Worm (Caenorhabditis elegans) whole organism, late embryonic: Measurements from ENCODE around the gene D1044.1.

Experiments used
- C38D4.7 ChIP-seq: fragments of 200-800 bp; sonication (Bioruptor generic); optimal IDR thresholded peaks from 2 replicates; lab custom pipeline; 2018; ENCODE audit warnings: mild to moderate bottlenecking, missing genetic modification characterization, moderate library complexity, missing compliant biosample characterization
- F13H6.1 ChIP-seq: sonication (generic microtip); optimal IDR thresholded peaks from 2 replicates; lab custom pipeline; 2016; ENCODE audit warnings: missing genetic modification characterization, missing compliant biosample characterization
- K02D7.2 ChIP-seq: sonication (generic microtip); optimal IDR thresholded peaks from 2 replicates; lab custom pipeline; 2017; ENCODE audit warnings: mild to moderate bottlenecking, missing genetic modification characterization, missing compliant biosample characterization
- K09A11.1 ChIP-seq: sonication (generic microtip); optimal IDR thresholded peaks from 2 replicates; lab custom pipeline; 2017; ENCODE audit warnings: antibody characterized with exemption, mild to moderate bottlenecking, missing genetic modification characterization, missing compliant biosample characterization; ENCODE audit not compliant: insufficient read depth
- T23F11.4 ChIP-seq: fragments of 200-800 bp; sonication (Bioruptor generic); optimal IDR thresholded peaks from 2 replicates; lab custom pipeline; 2018; ENCODE audit warnings: mild to moderate bottlenecking, missing genetic modification characterization, missing compliant biosample characterization
- Y22D7AL.16 ChIP-seq: sonication (generic microtip); optimal IDR thresholded peaks from 2 replicates; lab custom pipeline; 2016; ENCODE audit warnings: missing genetic modification characterization, missing compliant biosample characterization
- ama-1 ChIP-seq: fragments of 150-350 bp; optimal IDR thresholded peaks from 2 replicates; lab custom pipeline; 2014
- ceh-14 ChIP-seq: sonication (generic microtip); optimal IDR thresholded peaks from 2 replicates; lab custom pipeline; 2016; ENCODE audit warnings: missing genotype, missing genetic modification characterization, missing compliant biosample characterization
- ceh-18 ChIP-seq: sonication (generic microtip); optimal IDR thresholded peaks from 2 replicates; lab custom pipeline; 2016; ENCODE audit warnings: missing genetic modification characterization, missing compliant biosample characterization
- ceh-2 ChIP-seq: sonication (generic microtip); optimal IDR thresholded peaks from 2 replicates; lab custom pipeline; 2016; ENCODE audit warnings: missing genotype, missing genetic modification characterization, missing compliant biosample characterization
- ceh-24 ChIP-seq: sonication (generic microtip); optimal IDR thresholded peaks from 2 replicates; lab custom pipeline; 2016; ENCODE audit warnings: mild to moderate bottlenecking, missing genetic modification characterization, missing compliant biosample characterization
- ceh-30 ChIP-seq: fragments of 150-350 bp; optimal IDR thresholded peaks from 2 replicates; lab custom pipeline; 2014; ENCODE audit warnings: missing biosample characterization, missing genetic modification characterization
- ceh-31 ChIP-seq: sonication (generic microtip); optimal IDR thresholded peaks from 2 replicates; lab custom pipeline; 2016; ENCODE audit warnings: missing genetic modification characterization, missing compliant biosample characterization
- ceh-34 ChIP-seq: sonication (generic microtip); optimal IDR thresholded peaks from 2 replicates; lab custom pipeline; 2016; ENCODE audit warnings: mild to moderate bottlenecking, missing genetic modification characterization, missing compliant biosample characterization
- ceh-48 ChIP-seq: sonication (generic microtip); optimal IDR thresholded peaks from 2 replicates; lab custom pipeline; 2016; ENCODE audit warnings: missing genetic modification characterization, inconsistent platforms, missing compliant biosample characterization
- che-1 ChIP-seq: sonication (generic microtip); optimal IDR thresholded peaks from 2 replicates; lab custom pipeline; 2016; ENCODE audit warnings: mild to moderate bottlenecking, missing genetic modification characterization, missing compliant biosample characterization
- elt-2 ChIP-seq: sonication (generic microtip); optimal IDR thresholded peaks from 2 replicates; lab custom pipeline; 2016; ENCODE audit warnings: missing genetic modification reagents, missing genetic modification characterization, missing compliant biosample characterization
- gmeb-2 ChIP-seq: sonication (generic microtip); optimal IDR thresholded peaks from 2 replicates; lab custom pipeline; 2016; ENCODE audit warnings: missing genetic modification characterization, inconsistent platforms, missing compliant biosample characterization
- hlh-15 ChIP-seq: sonication (generic microtip); optimal IDR thresholded peaks from 2 replicates; lab custom pipeline; 2016; ENCODE audit warnings: missing genetic modification characterization, missing compliant biosample characterization
- hlh-30 ChIP-seq: sonication (generic microtip); optimal IDR thresholded peaks from 2 replicates; lab custom pipeline; 2017; ENCODE audit warnings: antibody characterized with exemption, missing genetic modification characterization, missing compliant biosample characterization; ENCODE audit not compliant: insufficient read depth
- lim-6 ChIP-seq: sonication (generic microtip); optimal IDR thresholded peaks from 2 replicates; lab custom pipeline; 2016; ENCODE audit warnings: missing genetic modification characterization, missing compliant biosample characterization
- lin-11 ChIP-seq: fragments of 200-800 bp; sonication (Bioruptor generic); optimal IDR thresholded peaks from 2 replicates; lab custom pipeline; 2018; ENCODE audit warnings: mild to moderate bottlenecking, missing genetic modification characterization, missing compliant biosample characterization
- mec-3 ChIP-seq: sonication (generic microtip); optimal IDR thresholded peaks from 2 replicates; lab custom pipeline; 2016; ENCODE audit warnings: borderline replicate concordance, missing genetic modification characterization, missing compliant biosample characterization
- nhr-11 ChIP-seq: fragments of 150-350 bp; optimal IDR thresholded peaks from 2 replicates; lab custom pipeline; 2014; ENCODE audit warnings: missing biosample characterization, missing genetic modification characterization
- npax-4 ChIP-seq: sonication (generic microtip); optimal IDR thresholded peaks from 2 replicates; lab custom pipeline; 2016; ENCODE audit warnings: missing genetic modification characterization, missing compliant biosample characterization
- odd-2 ChIP-seq: sonication (generic microtip); optimal IDR thresholded peaks from 2 replicates; lab custom pipeline; 2017; ENCODE audit warnings: antibody characterized with exemption, mild to moderate bottlenecking, missing genetic modification characterization, missing compliant biosample characterization
- pha-2 ChIP-seq: sonication (generic microtip); optimal IDR thresholded peaks from 2 replicates; lab custom pipeline; 2017; ENCODE audit warnings: mild to moderate bottlenecking, missing genetic modification characterization, missing compliant biosample characterization
- pqm-1 ChIP-seq: sonication (generic microtip); optimal IDR thresholded peaks from 2 replicates; lab custom pipeline; 2016; ENCODE audit warnings: missing genetic modification characterization, missing compliant biosample characterization
- pros-1 ChIP-seq: fragments of 150-350 bp; optimal IDR thresholded peaks from 2 replicates; lab custom pipeline; 2014; ENCODE audit warnings: missing biosample characterization, missing genetic modification reagents, missing genetic modification characterization
- rnt-1 ChIP-seq: sonication (generic microtip); optimal IDR thresholded peaks from 2 replicates; lab custom pipeline; 2016; ENCODE audit warnings: missing genetic modification characterization, missing compliant biosample characterization
- sdc-2 ChIP-seq: sonication (generic microtip); optimal IDR thresholded peaks from 2 replicates; lab custom pipeline; 2016; ENCODE audit warnings: missing genotype, missing genetic modification characterization, missing compliant biosample characterization
- sox-2 ChIP-seq: fragments of 200-800 bp; sonication (Bioruptor generic); IDR thresholded peaks from 2 replicates; pipeline ENCODE4 v1.3.6; 2022; ENCODE audit warnings: missing genetic modification reagents, missing genetic modification characterization, missing compliant biosample characterization
- tbx-2 ChIP-seq: sonication (generic microtip); optimal IDR thresholded peaks from 2 replicates; lab custom pipeline; 2016; ENCODE audit warnings: missing genetic modification characterization, missing compliant biosample characterization
- tbx-7 ChIP-seq: sonication (generic microtip); optimal IDR thresholded peaks from 2 replicates; lab custom pipeline; 2016; ENCODE audit warnings: missing genotype, missing genetic modification characterization, missing compliant biosample characterization
- unc-55 ChIP-seq: sonication (generic microtip); optimal IDR thresholded peaks from 2 replicates; lab custom pipeline; 2017; ENCODE audit warnings: missing biosample characterization, missing genetic modification reagents, missing genetic modification characterization
- unc-86 ChIP-seq: sonication (generic microtip); optimal IDR thresholded peaks from 2 replicates; lab custom pipeline; 2016; ENCODE audit warnings: missing genetic modification characterization, missing compliant biosample characterization
- zip-5 ChIP-seq: sonication (generic microtip); optimal IDR thresholded peaks from 2 replicates; lab custom pipeline; 2016; ENCODE audit warnings: missing genetic modification characterization, missing compliant biosample characterization

Gene D1044.1

ce11 chrIII:5568265-5568664 lies 24.2 kb downstream of the D1044.1 start:
- TF ChIP-seq mec-3 (tag; lab: Kevin White, UChicago): no peak
- no peak for TF ChIP-seq tbx-2 (tag; lab: Kevin White, UChicago)
- no peak for TF ChIP-seq ama-1
- TF ChIP-seq gmeb-2: no peak
- no peak for TF ChIP-seq ceh-18
- no peak for TF ChIP-seq unc-55 (GFP tag; lab: Kevin White, UChicago)
- no peak for TF ChIP-seq elt-2 (tag; lab: Kevin White, UChicago)
- TF ChIP-seq Y22D7AL.16 (tag; lab: Kevin White, UChicago): no peak
- no peak for TF ChIP-seq unc-86 (tag; lab: Kevin White, UChicago)
- no peak for TF ChIP-seq F13H6.1 (tag; lab: Kevin White, UChicago)
- TF ChIP-seq ceh-48 (tag; lab: Kevin White, UChicago): no peak
- no peak for TF ChIP-seq ceh-34 (tag; lab: Kevin White, UChicago)
- TF ChIP-seq pros-1 (tag; lab: Kevin White, UChicago): no peak
- TF ChIP-seq sox-2 (GFP tag; lab: Robert Waterston, UW): no peak
- no peak for TF ChIP-seq pha-2 (tag; lab: Kevin White, UChicago)

ce11 chrIII:5568679-5569078 lies 24.6 kb downstream of the D1044.1 start, which contains the start of gene nspb-12:
Gene nspb-12 (minus strand): TSS chrIII:5568779.
- TF ChIP-seq lin-11 (tag; lab: Kevin White, UChicago) (no peak), ama-1 (no peak), lim-6 (tag; lab: Kevin White, UChicago) (no peak), ceh-34 (tag; lab: Kevin White, UChicago) (no peak), ceh-14 (tag; lab: Kevin White, UChicago) (no peak), C38D4.7 (GFP tag; lab: Kevin White, UChicago) (no peak), ceh-2 (tag; lab: Kevin White, UChicago) (no peak), ceh-30 (tag; lab: Kevin White, UChicago) (no peak), elt-2 (tag; lab: Kevin White, UChicago) (no peak), rnt-1 (tag; lab: Kevin White, UChicago) (no peak), tbx-7 (no peak), Y22D7AL.16 (tag; lab: Kevin White, UChicago) (no peak), sdc-2 (tag; lab: Kevin White, UChicago) (no peak), che-1 (tag; lab: Kevin White, UChicago) (no peak), nhr-11 (no peak)

- no peak for TF ChIP-seq mec-3 (tag; lab: Kevin White, UChicago)
- no peak for TF ChIP-seq ceh-2 (tag; lab: Kevin White, UChicago)
- no peak for TF ChIP-seq odd-2 (tag; lab: Kevin White, UChicago)
- TF ChIP-seq K02D7.2 (tag; lab: Kevin White, UChicago): no peak
- TF ChIP-seq hlh-15: no peak
- no peak for TF ChIP-seq tbx-2 (tag; lab: Kevin White, UChicago)
- TF ChIP-seq sox-2 (GFP tag; lab: Robert Waterston, UW): no peak
- TF ChIP-seq hlh-30 (tag; lab: Kevin White, UChicago): no peak
- no peak for TF ChIP-seq zip-5 (tag; lab: Kevin White, UChicago)
- no peak for TF ChIP-seq rnt-1 (tag; lab: Kevin White, UChicago)
- TF ChIP-seq ceh-24 (tag; lab: Kevin White, UChicago): no peak
- TF ChIP-seq K09A11.1 (tag; lab: Kevin White, UChicago): no peak
- no peak for TF ChIP-seq lim-6 (tag; lab: Kevin White, UChicago)
- no peak for TF ChIP-seq npax-4 (tag; lab: Kevin White, UChicago)
- no peak for TF ChIP-seq ceh-31
- no peak for TF ChIP-seq pqm-1
- TF ChIP-seq T23F11.4 (GFP tag; lab: Kevin White, UChicago): no peak
Observed at ce11 chrIII:5570814-5571443, 26.8 kb downstream of the D1044.1 start.
